Worm (Caenorhabditis elegans): ENCODE measurements around the gene F11D11.4.

F11D11.4 gene

DNA sequence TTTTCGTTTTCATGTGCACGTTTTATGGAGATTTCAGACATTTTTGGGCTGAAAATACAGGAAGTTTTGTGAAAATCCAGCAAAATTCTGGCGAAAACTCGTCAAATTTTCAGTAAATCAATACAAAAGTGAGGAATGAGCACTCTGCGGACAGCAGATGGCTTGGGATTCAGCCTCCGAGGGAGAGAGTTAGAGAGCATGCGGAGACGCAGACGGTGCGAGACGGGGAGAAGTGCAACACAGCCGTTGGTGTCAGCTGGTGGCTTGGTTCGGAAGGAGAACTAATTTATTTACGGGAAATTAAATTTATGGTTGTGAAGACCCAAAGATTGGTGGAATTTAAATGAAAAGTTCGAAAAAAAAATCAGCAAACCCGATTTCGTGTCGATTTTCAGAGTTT is 47.4 kb downstream of the F11D11.4 start, which contains the start of gene C54E10.6 (continued):
- no peak for TF ChIP-seq zag-1 (tag; optimal IDR thresholded peaks at IDR 0.05)
- TF ChIP-seq rbr-2 (tag; optimal IDR thresholded peaks at IDR 0.05): no peak
- TF ChIP-seq hlh-11 (tag; optimal IDR thresholded peaks at IDR 0.05): peak; percentile 4
- no peak for TF ChIP-seq gei-8 (GFP tag; optimal IDR thresholded peaks at IDR 0.05)

ce11 chrV:18810705-18811104 is 49.5 kb downstream of the F11D11.4 start, which contains the start of gene C54E10.3:
Gene C54E10.3 (plus strand): TSS chrV:18811005.
- no peak for TF ChIP-seq cey-2 (tag; optimal IDR thresholded peaks at IDR 0.05; ENCODE audit: borderline replicate concordance, insufficient read depth)
- TF ChIP-seq nhr-10 (tag; optimal IDR thresholded peaks at IDR 0.05): no peak
- TF ChIP-seq nhr-25 (tag; optimal IDR thresholded peaks at IDR 0.05; ENCODE audit: borderline replicate concordance, insufficient read depth): no peak
- TF ChIP-seq nhr-77 (tag; optimal IDR thresholded peaks at IDR 0.05): no peak
- no peak for TF ChIP-seq F10B5.3 (tag; optimal IDR thresholded peaks at IDR 0.05)

All from whole organism, L4 larva.